Worm (Caenorhabditis elegans): ENCODE data around the gene C49C3.10.

C49C3.10 gene

DNA sequence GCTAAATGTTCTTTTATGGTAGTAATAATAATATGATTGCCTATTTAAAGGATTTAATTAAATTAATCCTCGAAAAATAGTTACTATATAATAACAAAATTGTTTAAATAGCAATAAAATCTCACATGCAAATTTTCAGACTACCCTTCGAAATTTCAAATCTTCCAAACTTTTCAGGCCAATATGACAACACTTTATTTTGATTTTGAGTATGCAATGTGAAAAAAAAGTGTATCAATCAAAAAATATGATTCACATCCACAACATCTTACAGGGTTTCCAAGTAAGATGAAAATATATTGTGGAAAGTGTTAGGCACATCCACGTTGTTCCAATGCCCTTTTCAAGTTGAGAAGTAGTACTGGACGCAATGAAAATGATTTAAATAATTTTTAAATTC lies 26.9 kb downstream of the C49C3.10 start, which contains the start of gene snf-9:
Gene snf-9 (plus strand): TSS at position 301 of the 400 bp plus-strand sequence.
- TF ChIP-seq ZK546.5 (tag; optimal IDR thresholded peaks at IDR 0.05) (no peak), egl-5 (tag; optimal IDR thresholded peaks at IDR 0.05) (no peak), unc-39 (tag; optimal IDR thresholded peaks at IDR 0.05) (no peak), egl-27 (tag; optimal IDR thresholded peaks at IDR 0.05) (no peak), unc-62 (GFP tag; optimal IDR thresholded peaks at IDR 0.05) (no peak), ztf-4 (tag; optimal IDR thresholded peaks at IDR 0.05) (no peak), pqm-1 (tag; optimal IDR thresholded peaks at IDR 0.05) (no peak), fos-1 (tag; optimal IDR thresholded peaks at IDR 0.05) (no peak), mml-1 (tag; optimal IDR thresholded peaks at IDR 0.05) (no peak), snpc-4 (tag; optimal IDR thresholded peaks at IDR 0.05) (no peak), nhr-28 (tag; optimal IDR thresholded peaks at IDR 0.05) (no peak), elt-2 (tag; optimal IDR thresholded peaks at IDR 0.05) (no peak), lin-39 (tag; optimal IDR thresholded peaks at IDR 0.05) (no peak), hmg-11 (tag; optimal IDR thresholded peaks at IDR 0.05) (no peak), sea-2 (GFP tag; optimal IDR thresholded peaks at IDR 0.05) (no peak)

DNA sequence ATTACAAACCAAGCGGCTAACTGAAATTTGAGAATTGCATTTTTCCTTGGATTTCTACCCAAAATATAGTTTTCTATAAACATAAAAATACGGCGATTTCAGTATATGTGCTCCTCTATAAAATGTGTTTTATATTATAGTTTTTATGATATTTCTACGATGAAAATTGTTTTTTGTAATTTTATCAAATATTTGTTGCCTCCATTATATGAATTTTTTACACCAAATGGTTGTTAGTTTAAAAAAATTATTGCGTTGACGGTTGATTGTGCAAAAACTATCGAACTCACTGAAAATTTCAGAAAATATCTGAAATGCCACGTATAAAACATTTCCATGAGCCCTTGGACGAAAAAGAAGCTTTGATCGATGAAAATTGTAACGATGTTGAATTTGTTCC lies 30.6 kb downstream of the C49C3.10 start, which contains the start of gene T28F3.9:
Gene T28F3.9 (plus strand): TSS at position 301 of the 400 bp plus-strand sequence.
- no peak for TF ChIP-seq nhr-12 (tag; optimal IDR thresholded peaks at IDR 0.05)

- TF ChIP-seq elt-2 (tag; optimal IDR thresholded peaks at IDR 0.05): peak; percentile 26
These were observed 31.5 kb downstream of the C49C3.10 start, which contains the start of gene T28F3.8 for ce11 chrIV:17307223-17307622. TSS of gene T28F3.8 (minus strand) at chrIV:17307323.

ce11 chrIV:17301933-17302332 lies 36.8 kb downstream of the C49C3.10 start, which contains the start of gene ifta-2:
TSS of gene ifta-2 (minus strand) at chrIV:17302033.
- TF ChIP-seq lsy-12 (tag; optimal IDR thresholded peaks at IDR 0.05): no peak
- TF ChIP-seq nhr-77 (tag; optimal IDR thresholded peaks at IDR 0.05): no peak
- no peak for TF ChIP-seq daf-12 (tag; optimal IDR thresholded peaks at IDR 0.05)
- TF ChIP-seq pha-4 (tag; optimal IDR thresholded peaks at IDR 0.05): no peak
- TF ChIP-seq nhr-23 (tag; optimal IDR thresholded peaks at IDR 0.05): no peak
- no peak for TF ChIP-seq nhr-11 (tag; optimal IDR thresholded peaks at IDR 0.05)
- no peak for TF ChIP-seq fos-1 (tag; optimal IDR thresholded peaks at IDR 0.05)
- TF ChIP-seq ztf-4 (tag; optimal IDR thresholded peaks at IDR 0.05): no peak
- no peak for TF ChIP-seq hmg-11 (tag; optimal IDR thresholded peaks at IDR 0.05)
- no peak for TF ChIP-seq elt-2 (tag; optimal IDR thresholded peaks at IDR 0.05)
- no peak for TF ChIP-seq sea-2 (GFP tag; optimal IDR thresholded peaks at IDR 0.05)
- TF ChIP-seq zag-1 (tag; optimal IDR thresholded peaks at IDR 0.05): no peak
- TF ChIP-seq ztf-11 (tag; optimal IDR thresholded peaks at IDR 0.05): no peak
- TF ChIP-seq mml-1 (tag; optimal IDR thresholded peaks at IDR 0.05): no peak
- TF ChIP-seq lin-39 (tag; optimal IDR thresholded peaks at IDR 0.05): no peak

DNA sequence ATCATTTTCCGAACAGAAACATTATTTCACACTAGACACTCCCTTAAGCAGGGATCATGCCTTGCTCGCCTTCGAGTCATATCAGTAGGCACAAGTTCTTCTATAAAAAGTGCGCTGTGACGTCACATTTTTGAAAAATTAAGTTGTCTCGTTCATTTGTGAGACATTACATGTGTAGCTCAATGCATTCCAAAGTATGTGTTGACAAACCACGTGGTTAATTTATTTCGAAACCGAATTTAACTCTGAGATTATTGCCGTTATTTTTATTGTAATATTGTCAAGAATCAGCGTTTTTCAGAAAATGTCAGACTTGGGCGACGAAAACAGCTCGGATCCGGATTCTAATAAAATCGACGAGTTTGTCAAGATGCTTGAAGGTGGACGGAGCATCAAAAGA lies 44.3 kb downstream of the C49C3.10 start, which contains the start of gene T28F3.5:
Gene T28F3.5 (plus strand): TSS at position 301 of the 400 bp plus-strand sequence.
- no peak for TF ChIP-seq skn-1 (tag; optimal IDR thresholded peaks at IDR 0.05)
- no peak for TF ChIP-seq ceh-16 (tag; optimal IDR thresholded peaks at IDR 0.05)
- TF ChIP-seq jun-1 (tag; optimal IDR thresholded peaks at IDR 0.05): no peak
- no peak for TF ChIP-seq fos-1 (tag; optimal IDR thresholded peaks at IDR 0.05)
- TF ChIP-seq daf-12 (tag; optimal IDR thresholded peaks at IDR 0.05): no peak
- no peak for TF ChIP-seq sea-2 (GFP tag; optimal IDR thresholded peaks at IDR 0.05)
- TF ChIP-seq nhr-25 (tag; optimal IDR thresholded peaks at IDR 0.05): no peak
- TF ChIP-seq nfya-1 (tag; optimal IDR thresholded peaks at IDR 0.05; ENCODE audit: insufficient read depth): no peak
- no peak for TF ChIP-seq aly-2 (tag; optimal IDR thresholded peaks at IDR 0.05)
- no peak for TF ChIP-seq elt-1 (tag; optimal IDR thresholded peaks at IDR 0.05)
- no peak for TF ChIP-seq unc-39 (tag; optimal IDR thresholded peaks at IDR 0.05)
- TF ChIP-seq R02D3.7 (tag; optimal IDR thresholded peaks at IDR 0.05): no peak
- no peak for TF ChIP-seq egl-27 (tag; optimal IDR thresholded peaks at IDR 0.05)
- no peak for TF ChIP-seq elt-2 (tag; optimal IDR thresholded peaks at IDR 0.05)
- TF ChIP-seq fkh-10 (GFP tag; optimal IDR thresholded peaks at IDR 0.05): no peak
- TF ChIP-seq snpc-4 (tag; optimal IDR thresholded peaks at IDR 0.05): no peak

ce11 chrIV:17293679-17294078 lies 45.1 kb downstream of the C49C3.10 start:
- no peak for TF ChIP-seq nhr-67 (tag; optimal IDR thresholded peaks at IDR 0.05)
- no peak for TF ChIP-seq pqm-1 (tag; optimal IDR thresholded peaks at IDR 0.05)
- TF ChIP-seq elt-2 (tag; optimal IDR thresholded peaks at IDR 0.05): no peak
- no peak for TF ChIP-seq egl-27 (tag; optimal IDR thresholded peaks at IDR 0.05)
- no peak for TF ChIP-seq fkh-2 (tag; optimal IDR thresholded peaks at IDR 0.05)
- TF ChIP-seq nhr-25 (tag; optimal IDR thresholded peaks at IDR 0.05): no peak
- TF ChIP-seq nhr-237 (tag; optimal IDR thresholded peaks at IDR 0.05): no peak
- TF ChIP-seq daf-12 (tag; optimal IDR thresholded peaks at IDR 0.05): no peak
- TF ChIP-seq nhr-11 (tag; optimal IDR thresholded peaks at IDR 0.05): no peak
- no peak for TF ChIP-seq nhr-28 (tag; optimal IDR thresholded peaks at IDR 0.05)
- TF ChIP-seq egl-5 (tag; optimal IDR thresholded peaks at IDR 0.05): peak; percentile 71
- peak; percentile 40 for TF ChIP-seq hmg-11 (tag; optimal IDR thresholded peaks at IDR 0.05)
- TF ChIP-seq nhr-12 (tag; optimal IDR thresholded peaks at IDR 0.05): no peak
- TF ChIP-seq ceh-82 (tag; optimal IDR thresholded peaks at IDR 0.05): no peak
- no peak for TF ChIP-seq snpc-4 (tag; optimal IDR thresholded peaks at IDR 0.05)
- TF ChIP-seq skn-1 (tag; optimal IDR thresholded peaks at IDR 0.05): no peak
- TF ChIP-seq ceh-9 (tag; optimal IDR thresholded peaks at IDR 0.05): no peak
- no peak for TF ChIP-seq unc-39 (tag; optimal IDR thresholded peaks at IDR 0.05)
- TF ChIP-seq ztf-4 (tag; optimal IDR thresholded peaks at IDR 0.05): no peak
- TF ChIP-seq sea-2 (GFP tag; optimal IDR thresholded peaks at IDR 0.05): no peak
- TF ChIP-seq ama-1 (optimal IDR thresholded peaks at IDR 0.05): no peak
- no peak for TF ChIP-seq pha-4 (tag; optimal IDR thresholded peaks at IDR 0.05)
- no peak for TF ChIP-seq jun-1 (tag; optimal IDR thresholded peaks at IDR 0.05)
- no peak for TF ChIP-seq mml-1 (tag; optimal IDR thresholded peaks at IDR 0.05)
- no peak for TF ChIP-seq elt-3 (tag; optimal IDR thresholded peaks at IDR 0.05)
- no peak for TF ChIP-seq lsy-12 (tag; optimal IDR thresholded peaks at IDR 0.05)
- no peak for TF ChIP-seq R02D3.7 (tag; optimal IDR thresholded peaks at IDR 0.05)

Measured in whole organism, L3 larva.